Fruit fly (Drosophila melanogaster): ENCODE measurements around the gene ppan.

ppan gene

DNA sequence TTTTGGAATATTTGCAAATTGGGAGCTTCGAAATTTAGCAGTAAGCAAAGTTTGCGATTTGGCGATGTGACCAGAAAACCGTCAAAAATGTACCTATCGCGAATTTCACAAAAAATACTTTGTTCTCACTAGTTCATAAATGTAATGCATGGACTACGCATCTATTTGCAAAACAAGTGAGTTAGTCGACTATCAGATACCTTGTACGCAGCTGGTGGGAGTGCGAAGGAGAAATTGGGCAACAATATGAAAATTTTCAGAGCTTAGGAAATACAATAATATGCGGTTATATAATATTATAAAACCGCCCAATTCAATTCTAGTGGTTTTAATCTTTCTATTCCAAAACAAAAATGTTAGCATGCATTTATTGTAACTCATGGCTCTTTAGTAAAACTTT is 2.7 kb downstream of the ppan start, which contains the start of gene Bdbt (continued):
- TF ChIP-seq NC2α (GFP tag; optimal IDR thresholded peaks at IDR 0.05) (no peak), CG12659 (GFP tag; optimal IDR thresholded peaks at IDR 0.05) (peak; percentile 47), CG1602 (GFP tag; optimal IDR thresholded peaks at IDR 0.05) (peak; percentile 31), CG33213 (GFP tag; optimal IDR thresholded peaks at IDR 0.05) (peak; percentile 27), toy (GFP tag; IDR thresholded peaks at IDR 0.05) (no peak), Myb (GFP tag; optimal IDR thresholded peaks at IDR 0.05) (peak; percentile 7), row (GFP tag; IDR thresholded peaks at IDR 0.05) (peak; percentile 77), peb (GFP tag; IDR thresholded peaks at IDR 0.05) (no peak), Fer3 (tag; optimal IDR thresholded peaks at IDR 0.05) (peak; percentile 25), Sin3A (optimal IDR thresholded peaks at IDR 0.05) (peak; percentile 6), D19B (GFP tag; optimal IDR thresholded peaks at IDR 0.05) (peak; percentile 94), CG17328 (GFP tag; IDR thresholded peaks at IDR 0.05) (0 out of 2 replicates have a peak, but pooled peaks have one; percentile 31), Lhr (GFP tag; optimal IDR thresholded peaks at IDR 0.05) (peak; percentile 40), cwo (GFP tag; optimal IDR thresholded peaks at IDR 0.05) (peak; percentile 10), CG17186 (GFP tag; optimal IDR thresholded peaks at IDR 0.05) (peak; percentile 16), E2f2 (GFP tag; IDR thresholded peaks at IDR 0.05) (peak; percentile 40), CG9932 (GFP tag; IDR thresholded peaks at IDR 0.05) (peak; percentile 52), Elba2 (GFP tag; optimal IDR thresholded peaks at IDR 0.05) (peak; percentile 40), CG4424 (GFP tag; optimal IDR thresholded peaks at IDR 0.05) (peak; percentile 3), Hsf (GFP tag; optimal IDR thresholded peaks at IDR 0.05) (peak; percentile 33), Scr (GFP tag; IDR thresholded peaks at IDR 0.05; ENCODE audit: partially characterized antibody) (peak; percentile 68; the same call in 1 of the 2 replicates), zfh1 (GFP tag; IDR thresholded peaks at IDR 0.05) (no peak), CG15269 (tag; optimal IDR thresholded peaks at IDR 0.05) (no peak), Ssrp (tag; optimal IDR thresholded peaks at IDR 0.05) (peak; percentile 32), prd (optimal IDR thresholded peaks at IDR 0.05) (no peak), prd (GFP tag; IDR thresholded peaks at IDR 0.05) (peak; percentile 14; the same call in 1 of the 3 replicates), CG30403 (GFP tag; optimal IDR thresholded peaks at IDR 0.05) (peak; percentile 39), lilli (GFP tag; optimal IDR thresholded peaks at IDR 0.05) (peak; percentile 65), vnd (GFP tag; IDR thresholded peaks at IDR 0.05; ENCODE audit: partially characterized antibody) (peak; percentile 84), pum (GFP tag; optimal IDR thresholded peaks at IDR 0.05) (peak; percentile 4), hbn (GFP tag; IDR thresholded peaks at IDR 0.05; ENCODE audit: partially characterized antibody) (0 out of 2 replicates have a peak, but pooled peaks have one; percentile 22), Side (GFP tag; optimal IDR thresholded peaks at IDR 0.05) (peak; percentile 10), bsh (GFP tag; optimal IDR thresholded peaks at IDR 0.05) (no peak), ap (GFP tag; IDR thresholded peaks at IDR 0.05) (0 out of 2 replicates have a peak, but pooled peaks have one; percentile 21), sr (GFP tag; IDR thresholded peaks at IDR 0.05) (no peak), CG13424 (tag; optimal IDR thresholded peaks at IDR 0.05) (peak; percentile 5), CG8281 (tag; optimal IDR thresholded peaks at IDR 0.05) (no peak), CG1233 (GFP tag; optimal IDR thresholded peaks at IDR 0.05) (peak; percentile 21), CG17612 (GFP tag; IDR thresholded peaks at IDR 0.05) (no peak), HLH4C (GFP tag; IDR thresholded peaks at IDR 0.05; ENCODE audit: partially characterized antibody) (peak; percentile 98), pnt (GFP tag; optimal IDR thresholded peaks at IDR 0.05) (no peak), CG12155 (GFP tag; optimal IDR thresholded peaks at IDR 0.05) (peak; percentile 21), CG34224 (GFP tag; IDR thresholded peaks at IDR 0.05; ENCODE audit: partially characterized antibody) (peak; percentile 74), Rfx (GFP tag; IDR thresholded peaks at IDR 0.05) (peak; percentile 25; the same call in 1 of the 2 replicates), knrl (GFP tag; IDR thresholded peaks at IDR 0.05; ENCODE audit: partially characterized antibody) (peak; percentile 54; the same call in 2 of the 3 replicates), Ada2b (GFP tag; IDR thresholded peaks at IDR 0.05) (0 out of 2 replicates have a peak, but pooled peaks have one; percentile 38), z (GFP tag; IDR thresholded peaks at IDR 0.05) (no peak), ftz-f1 (GFP tag; optimal IDR thresholded peaks at IDR 0.05) (no peak), unc-4 (GFP tag; IDR thresholded peaks at IDR 0.05; ENCODE audit: partially characterized antibody) (peak; percentile 53), bbx (GFP tag; IDR thresholded peaks at IDR 0.05; ENCODE audit: partially characterized antibody) (peak; percentile 82), CG12071 (GFP tag; optimal IDR thresholded peaks at IDR 0.05) (no peak)
